Fruit fly (Drosophila melanogaster) whole organism, embryonic: ENCODE measurements around the gene CG6785.

Source experiments
- Abd-B ChIP-seq: fragments of 200-800 bp; sonication (Bioruptor generic); optimal IDR thresholded peaks from 2 replicates; lab custom pipeline; 2018; ENCODE audit warnings: missing biosample characterization, mild to moderate bottlenecking, missing genetic modification characterization, moderate library complexity
- Ada2b ChIP-seq: fragments of 200-800 bp; sonication (Bioruptor generic); IDR thresholded peaks from 2 replicates; pipeline ENCODE4 v1.3.6; 2022; ENCODE audit warnings: missing biosample characterization, missing genetic modification characterization
- BtbVII ChIP-seq: fragments of 200-800 bp; sonication (Bioruptor generic); optimal IDR thresholded peaks from 3 replicates; lab custom pipeline; 2017; ENCODE audit warnings: missing biosample characterization, mild to moderate bottlenecking, missing genetic modification characterization
- CG10462 ChIP-seq: fragments of 200-800 bp; sonication (Bioruptor generic); optimal IDR thresholded peaks from 2 replicates; lab custom pipeline; 2016; ENCODE audit warnings: missing biosample characterization, missing genetic modification characterization
- CG10543 ChIP-seq: fragments of 200-800 bp; sonication (Bioruptor generic); optimal IDR thresholded peaks from 3 replicates; lab custom pipeline; 2017; ENCODE audit warnings: missing biosample characterization, mild to moderate bottlenecking, missing genetic modification characterization, moderate library complexity
- CG12299 ChIP-seq: fragments of 200-800 bp; sonication (Bioruptor generic); optimal IDR thresholded peaks from 2 replicates; lab custom pipeline; 2018; ENCODE audit warnings: missing biosample characterization, mild to moderate bottlenecking, missing genetic modification characterization
- CG13123 ChIP-seq: fragments of 200-800 bp; sonication (Bioruptor generic); optimal IDR thresholded peaks from 2 replicates; lab custom pipeline; 2016; ENCODE audit warnings: missing biosample characterization, missing genetic modification characterization
- CG14860 ChIP-seq: fragments of 200-800 bp; sonication (Bioruptor generic); IDR thresholded peaks from 3 replicates; pipeline ENCODE4 v1.3.6; 2022; ENCODE audit warnings: missing biosample characterization, missing genetic modification characterization; ENCODE audit not compliant: partially characterized antibody
- CG2116 ChIP-seq: fragments of 200-800 bp; sonication (Bioruptor generic); optimal IDR thresholded peaks from 3 replicates; lab custom pipeline; 2018; ENCODE audit warnings: missing biosample characterization, mild to moderate bottlenecking, missing genetic modification characterization
- CG2889 ChIP-seq: fragments of 200-800 bp; sonication (Bioruptor generic); IDR thresholded peaks from 3 replicates; pipeline ENCODE4 v1.3.6; 2022; ENCODE audit warnings: missing biosample characterization, missing genetic modification characterization
- CG32772 ChIP-seq: fragments of 200-800 bp; sonication (Bioruptor generic); IDR thresholded peaks from 2 replicates; pipeline ENCODE4 v1.3.6; 2022; ENCODE audit warnings: missing biosample characterization, missing genetic modification characterization
- CG33557 ChIP-seq: fragments of 200-800 bp; sonication (Bioruptor generic); optimal IDR thresholded peaks from 2 replicates; lab custom pipeline; 2019; ENCODE audit warnings: missing biosample characterization, mild to moderate bottlenecking, missing genetic modification characterization, moderate library complexity
- CG3407 ChIP-seq: fragments of 200-800 bp; sonication (Bioruptor generic); optimal IDR thresholded peaks from 2 replicates; lab custom pipeline; 2018; ENCODE audit warnings: missing biosample characterization, mild to moderate bottlenecking, missing genetic modification characterization
- CG6791 ChIP-seq: fragments of 200-800 bp; sonication (Bioruptor generic); IDR thresholded peaks from 3 replicates; pipeline ENCODE4 v1.3.6; 2022; ENCODE audit warnings: missing biosample characterization, missing genetic modification characterization; ENCODE audit not compliant: partially characterized antibody
- CG7745 ChIP-seq: fragments of 200-800 bp; sonication (Bioruptor generic); optimal IDR thresholded peaks from 2 replicates; lab custom pipeline; 2018; ENCODE audit warnings: missing biosample characterization, mild to moderate bottlenecking, missing genetic modification characterization, moderate library complexity
- CG7963 ChIP-seq: fragments of 200-800 bp; sonication (Bioruptor generic); IDR thresholded peaks from 3 replicates; pipeline ENCODE4 v1.3.6; 2022; ENCODE audit warnings: missing biosample characterization, missing genetic modification characterization; ENCODE audit not compliant: partially characterized antibody
- CG8924 ChIP-seq: fragments of 200-800 bp; optimal IDR thresholded peaks from 3 replicates; lab custom pipeline; 2019; ENCODE audit warnings: missing biosample characterization, mild to moderate bottlenecking, missing genetic modification characterization, moderate library complexity
- CG9215 ChIP-seq: fragments of 200-800 bp; sonication (Bioruptor generic); IDR thresholded peaks from 2 replicates; pipeline ENCODE4 v1.3.6; 2022; ENCODE audit warnings: missing biosample characterization, missing genetic modification characterization
- CG9437 ChIP-seq: fragments of 200-800 bp; sonication (Bioruptor generic); optimal IDR thresholded peaks from 2 replicates; lab custom pipeline; 2018; ENCODE audit warnings: missing biosample characterization, mild to moderate bottlenecking, missing genetic modification characterization
- Chrac-16 ChIP-seq: fragments of 200-800 bp; sonication (Bioruptor generic); optimal IDR thresholded peaks from 3 replicates; lab custom pipeline; 2016; ENCODE audit warnings: missing biosample characterization, missing genetic modification characterization
- Dbx ChIP-seq: fragments of 200-800 bp; sonication (Bioruptor generic); IDR thresholded peaks from 3 replicates; pipeline ENCODE4 v1.3.6; 2022; ENCODE audit warnings: missing biosample characterization, missing genetic modification characterization
- Ets97D ChIP-seq: fragments of 200-800 bp; sonication (Bioruptor generic); optimal IDR thresholded peaks from 3 replicates; lab custom pipeline; 2016; ENCODE audit warnings: missing biosample characterization, missing genetic modification characterization
- HmgZ ChIP-seq: fragments of 200-800 bp; sonication (Bioruptor generic); optimal IDR thresholded peaks from 2 replicates; lab custom pipeline; 2018; ENCODE audit warnings: missing biosample characterization, mild to moderate bottlenecking, missing genetic modification characterization
- Hmr ChIP-seq: fragments of 200-800 bp; sonication (Bioruptor generic); optimal IDR thresholded peaks from 3 replicates; lab custom pipeline; 2017; ENCODE audit warnings: mild to moderate bottlenecking, missing biosample characterization, missing genetic modification reagents, missing genetic modification characterization
- Mad ChIP-seq: fragments of 200-800 bp; sonication (Bioruptor generic); optimal IDR thresholded peaks from 2 replicates; lab custom pipeline; 2016; ENCODE audit warnings: missing biosample characterization, missing genetic modification characterization
- Nf-YC ChIP-seq: fragments of 200-800 bp; optimal IDR thresholded peaks from 3 replicates; lab custom pipeline; 2019; ENCODE audit warnings: missing biosample characterization, mild to moderate bottlenecking, missing genetic modification characterization, moderate library complexity
- ab ChIP-seq: fragments of 200-800 bp; sonication (Bioruptor generic); optimal IDR thresholded peaks from 2 replicates; lab custom pipeline; 2016; ENCODE audit warnings: missing biosample characterization, missing genetic modification characterization
- aop ChIP-seq: fragments of 200-800 bp; sonication (Bioruptor generic); IDR thresholded peaks from 2 replicates; pipeline ENCODE4 v1.3.6; 2022; ENCODE audit warnings: missing biosample characterization, missing genetic modification characterization
- bab2 ChIP-seq: fragments of 200-800 bp; sonication (Bioruptor generic); optimal IDR thresholded peaks from 2 replicates; lab custom pipeline; 2016; ENCODE audit warnings: missing biosample characterization, missing genetic modification characterization
- corto ChIP-seq: fragments of 200-800 bp; sonication (Bioruptor generic); optimal IDR thresholded peaks from 2 replicates; lab custom pipeline; 2016; ENCODE audit warnings: missing biosample characterization, mild to moderate bottlenecking, missing genetic modification characterization, moderate library complexity
- dimm ChIP-seq: fragments of 200-800 bp; sonication (Bioruptor generic); IDR thresholded peaks from 2 replicates; pipeline ENCODE4 v1.3.6; 2022; ENCODE audit warnings: missing biosample characterization, missing genetic modification characterization
- dm ChIP-seq: fragments of 200-800 bp; sonication (Bioruptor generic); optimal IDR thresholded peaks from 3 replicates; lab custom pipeline; 2016; ENCODE audit warnings: missing biosample characterization, missing genetic modification characterization
- exex ChIP-seq: fragments of 200-800 bp; sonication (Bioruptor generic); optimal IDR thresholded peaks from 4 replicates; lab custom pipeline; 2018; ENCODE audit warnings: missing biosample characterization, mild to moderate bottlenecking, missing genetic modification characterization, moderate library complexity
- gt ChIP-seq: fragments of 200-800 bp; sonication (Bioruptor generic); IDR thresholded peaks from 2 replicates; pipeline ENCODE4 v1.3.6; 2022; ENCODE audit warnings: missing biosample characterization, missing genetic modification characterization
- ken ChIP-seq: fragments of 200-800 bp; sonication (Bioruptor generic); IDR thresholded peaks from 3 replicates; pipeline ENCODE4 v1.3.6; 2022; ENCODE audit warnings: missing biosample characterization, missing genetic modification characterization
- nerfin-1 ChIP-seq: fragments of 200-800 bp; sonication (Bioruptor generic); optimal IDR thresholded peaks from 3 replicates; lab custom pipeline; 2019; ENCODE audit warnings: missing biosample characterization, mild to moderate bottlenecking, missing genetic modification characterization, moderate library complexity
- nmo ChIP-seq: fragments of 200-800 bp; sonication (Bioruptor generic); optimal IDR thresholded peaks from 2 replicates; lab custom pipeline; 2018; ENCODE audit warnings: missing biosample characterization, mild to moderate bottlenecking, missing genetic modification characterization, moderate library complexity
- onecut ChIP-seq: fragments of 200-800 bp; sonication (Bioruptor generic); IDR thresholded peaks from 2 replicates; pipeline ENCODE4 v1.3.6; 2022; ENCODE audit warnings: missing biosample characterization, missing genetic modification characterization
- pros ChIP-seq: fragments of 200-800 bp; sonication (Bioruptor generic); optimal IDR thresholded peaks from 3 replicates; lab custom pipeline; 2019; ENCODE audit warnings: missing biosample characterization, mild to moderate bottlenecking, missing genetic modification characterization, moderate library complexity
- ranshi ChIP-seq: fragments of 200-800 bp; sonication (Bioruptor generic); IDR thresholded peaks from 2 replicates; pipeline ENCODE4 v1.3.6; 2022; ENCODE audit warnings: missing biosample characterization, missing genetic modification characterization
- ro ChIP-seq: fragments of 200-800 bp; sonication (Bioruptor generic); IDR thresholded peaks from 2 replicates; pipeline ENCODE4 v1.3.6; 2022; ENCODE audit warnings: missing biosample characterization, missing genetic modification characterization
- sima ChIP-seq: fragments of 200-800 bp; sonication (Bioruptor generic); optimal IDR thresholded peaks from 2 replicates; lab custom pipeline; 2016; ENCODE audit warnings: missing biosample characterization, missing genetic modification characterization
- sisA ChIP-seq: fragments of 200-800 bp; sonication (Bioruptor generic); IDR thresholded peaks from 2 replicates; pipeline ENCODE4 v1.3.6; 2022; ENCODE audit warnings: missing biosample characterization, missing genetic modification characterization
- sna ChIP-seq: fragments of 200-800 bp; sonication (Bioruptor generic); IDR thresholded peaks from 2 replicates; pipeline ENCODE4 v1.3.6; 2022; ENCODE audit warnings: missing biosample characterization, missing genetic modification characterization; ENCODE audit not compliant: partially characterized antibody
- sob ChIP-seq: fragments of 200-800 bp; sonication (Bioruptor generic); IDR thresholded peaks from 2 replicates; pipeline ENCODE4 v1.3.6; 2022; ENCODE audit warnings: missing biosample characterization, missing genetic modification characterization
- stwl ChIP-seq: fragments of 200-800 bp; sonication (Bioruptor generic); optimal IDR thresholded peaks from 3 replicates; lab custom pipeline; 2018; ENCODE audit warnings: missing biosample characterization, mild to moderate bottlenecking, missing genetic modification characterization, moderate library complexity
- trh ChIP-seq: fragments of 200-800 bp; sonication (Bioruptor generic); optimal IDR thresholded peaks from 2 replicates; lab custom pipeline; 2016; ENCODE audit warnings: missing biosample characterization, missing genetic modification characterization
- ttk ChIP-seq: fragments of 200-800 bp; sonication (Bioruptor generic); IDR thresholded peaks from 2 replicates; pipeline ENCODE4 v2.1.2; 2022; ENCODE audit warnings: missing biosample characterization, missing genetic modification characterization
- twi ChIP-seq: fragments of 200-800 bp; optimal IDR thresholded peaks from 2 replicates; lab custom pipeline; 2019; ENCODE audit warnings: missing biosample characterization, mild to moderate bottlenecking, missing genetic modification characterization, moderate library complexity
- unpg ChIP-seq: fragments of 200-800 bp; sonication (Bioruptor generic); optimal IDR thresholded peaks from 3 replicates; lab custom pipeline; 2018; ENCODE audit warnings: missing biosample characterization, mild to moderate bottlenecking, missing genetic modification characterization, moderate library complexity

Gene CG6785

DNA sequence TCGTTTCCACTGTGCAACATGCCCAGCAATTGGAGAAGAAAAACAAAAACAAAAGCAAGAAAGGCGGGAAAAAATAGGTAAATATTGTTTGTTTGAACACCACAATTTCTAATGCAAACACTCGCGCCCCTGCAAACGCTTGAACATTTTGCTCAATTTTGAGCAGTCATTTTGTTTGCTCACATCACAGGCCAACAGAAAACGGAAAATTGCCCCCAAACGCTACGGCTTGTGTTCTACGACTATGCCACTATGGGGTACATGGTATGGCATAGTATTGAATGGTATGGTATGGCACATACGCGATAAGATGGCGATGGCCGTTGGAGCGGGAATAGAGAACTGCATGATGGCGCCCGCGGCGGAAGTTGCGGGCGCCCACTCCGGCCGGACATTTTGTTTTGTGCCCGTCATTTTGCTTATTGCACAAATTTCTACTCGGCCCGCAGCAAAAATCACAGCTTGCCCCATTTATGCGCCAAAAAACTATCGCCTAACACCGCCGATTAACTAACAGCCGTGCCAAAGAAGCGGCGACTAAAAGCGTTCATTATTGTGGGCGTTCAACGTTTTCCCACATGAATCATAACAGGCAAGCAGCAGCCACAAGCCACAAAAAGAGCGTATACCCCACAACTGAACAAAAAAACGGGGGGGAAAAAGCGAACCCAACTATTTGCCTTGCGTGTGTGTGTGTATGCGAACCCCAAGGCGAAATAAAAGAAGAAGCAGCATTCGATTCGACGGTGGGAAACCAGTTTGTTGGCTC, 40.6 kb downstream of the CG6785 start (continued):
- TF ChIP-seq ab (GFP tag; lab: Kevin White, UChicago), result no peak
- TF ChIP-seq pros (GFP tag; lab: Kevin White, UChicago), result peak; percentile 62
- TF ChIP-seq CG33557 (GFP tag; lab: Kevin White, UChicago), result peak; percentile 93
- no peak for TF ChIP-seq CG7963 (GFP tag; lab: Robert Waterston, UW)
- TF ChIP-seq sna (GFP tag; lab: Robert Waterston, UW), result no peak
- TF ChIP-seq CG7745, result peak; percentile 86
- no peak for TF ChIP-seq aop (GFP tag; lab: Robert Waterston, UW)
- TF ChIP-seq CG10462, result peak; percentile 12
- peak; percentile 93 for TF ChIP-seq CG3407 (GFP tag; lab: Kevin White, UChicago)
- no peak for TF ChIP-seq Ada2b (GFP tag; lab: Robert Waterston, UW)
- TF ChIP-seq BtbVII, result peak; percentile 74
- TF ChIP-seq ro (GFP tag; lab: Robert Waterston, UW), result no peak
- peak; percentile 26 for TF ChIP-seq twi (tag; lab: Kevin White, UChicago)
- no peak for TF ChIP-seq sob (GFP tag; lab: Robert Waterston, UW)
- TF ChIP-seq unpg (GFP tag; lab: Kevin White, UChicago), result peak; percentile 70
- TF ChIP-seq dimm (GFP tag; lab: Robert Waterston, UW), result no peak
- TF ChIP-seq Abd-B (GFP tag; lab: Kevin White, UChicago), result no peak
- TF ChIP-seq CG9215 (GFP tag; lab: Robert Waterston, UW), result no peak
- peak; percentile 85 for TF ChIP-seq CG12299
- peak; percentile 79 for TF ChIP-seq exex (tag; lab: Kevin White, UChicago)
- no peak for TF ChIP-seq sisA (GFP tag; lab: Robert Waterston, UW)
- no peak for TF ChIP-seq CG6791 (GFP tag; lab: Robert Waterston, UW)
- TF ChIP-seq nerfin-1 (tag; lab: Kevin White, UChicago), result no peak
- TF ChIP-seq CG2116 (GFP tag; lab: Kevin White, UChicago), result peak; percentile 63
- TF ChIP-seq trh, result peak; percentile 58
- TF ChIP-seq CG14860 (GFP tag; lab: Robert Waterston, UW), result no peak
- TF ChIP-seq sima, result peak; percentile 39
- no peak for TF ChIP-seq CG32772
- TF ChIP-seq dm (GFP tag; lab: Kevin White, UChicago), result no peak
- TF ChIP-seq ttk (GFP tag; lab: Robert Waterston, UW), result no peak
- peak; percentile 31 for TF ChIP-seq Mad (GFP tag; lab: Kevin White, UChicago)
- TF ChIP-seq ranshi (GFP tag; lab: Robert Waterston, UW), result no peak
- TF ChIP-seq Dbx (GFP tag; lab: Robert Waterston, UW), result no peak
- TF ChIP-seq gt (GFP tag; lab: Robert Waterston, UW), result no peak
- TF ChIP-seq CG10543 (GFP tag; lab: Kevin White, UChicago), result peak; percentile 85
- peak; percentile 18 for TF ChIP-seq CG9437 (GFP tag; lab: Kevin White, UChicago)
- TF ChIP-seq onecut (GFP tag; lab: Robert Waterston, UW), result peak; percentile 44
- no peak for TF ChIP-seq Nf-YC (tag; lab: Kevin White, UChicago)
- TF ChIP-seq bab2 (GFP tag; lab: Kevin White, UChicago), result peak; percentile 56
- no peak for TF ChIP-seq CG2889 (GFP tag; lab: Robert Waterston, UW)
- no peak for TF ChIP-seq nmo
- peak; percentile 32 for TF ChIP-seq Ets97D (GFP tag; lab: Kevin White, UChicago)
- TF ChIP-seq CG13123 (GFP tag; lab: Kevin White, UChicago), result peak; percentile 76
- no peak for TF ChIP-seq corto (GFP tag; lab: Kevin White, UChicago)
- no peak for TF ChIP-seq ken (GFP tag; lab: Robert Waterston, UW)
- TF ChIP-seq Chrac-16 (GFP tag; lab: Kevin White, UChicago), result no peak
- peak; percentile 56 for TF ChIP-seq HmgZ (tag; lab: Kevin White, UChicago)
- no peak for TF ChIP-seq stwl (tag; lab: Kevin White, UChicago)
- peak; percentile 78 for TF ChIP-seq Hmr (GFP tag; lab: Kevin White, UChicago)
- peak; percentile 68 for TF ChIP-seq CG8924
